Fruit fly (Drosophila melanogaster) whole organism, embryonic: ENCODE measurements around the gene Teh2.

ENCODE experiments used
- CG10267 ChIP-seq: fragments of 200-800 bp; sonication (Bioruptor generic); optimal IDR thresholded peaks from 2 replicates; lab custom pipeline; 2018; ENCODE audit warnings: missing biosample characterization, mild to moderate bottlenecking, missing genetic modification characterization, moderate library complexity
- CG10321 ChIP-seq: fragments of 200-800 bp; sonication (Bioruptor generic); IDR thresholded peaks from 2 replicates; pipeline ENCODE4 v1.3.6; 2022; ENCODE audit warnings: missing biosample characterization, missing genetic modification characterization
- CG10431 ChIP-seq: fragments of 200-800 bp; sonication (Bioruptor generic); optimal IDR thresholded peaks from 3 replicates; lab custom pipeline; 2018; ENCODE audit warnings: missing biosample characterization, mild to moderate bottlenecking, missing genetic modification characterization
- CG11093 ChIP-seq: fragments of 200-800 bp; sonication (Bioruptor generic); IDR thresholded peaks from 3 replicates; pipeline ENCODE4 v1.3.6; 2022; ENCODE audit warnings: missing biosample characterization, missing genetic modification characterization
- CG12155 ChIP-seq: fragments of 200-800 bp; sonication (Bioruptor generic); optimal IDR thresholded peaks from 3 replicates; lab custom pipeline; 2016; ENCODE audit warnings: missing biosample characterization, missing genetic modification characterization
- CG13775 ChIP-seq: fragments of 200-800 bp; sonication (Bioruptor generic); optimal IDR thresholded peaks from 3 replicates; lab custom pipeline; 2017; ENCODE audit warnings: missing biosample characterization, mild to moderate bottlenecking, missing genetic modification characterization
- CG13894 ChIP-seq: fragments of 200-800 bp; sonication (Bioruptor generic); optimal IDR thresholded peaks from 3 replicates; lab custom pipeline; 2018; ENCODE audit warnings: missing biosample characterization, mild to moderate bottlenecking, missing genetic modification characterization, moderate library complexity
- CG16779 ChIP-seq: fragments of 200-800 bp; sonication (Bioruptor generic); IDR thresholded peaks from 2 replicates; pipeline ENCODE4 v1.3.6; 2022; ENCODE audit warnings: missing biosample characterization, missing genetic modification characterization
- CG17361 ChIP-seq: fragments of 200-800 bp; sonication (Bioruptor generic); IDR thresholded peaks from 3 replicates; pipeline ENCODE4 v1.3.6; 2022; ENCODE audit warnings: missing biosample characterization, missing genetic modification characterization
- CG18599 ChIP-seq: fragments of 200-800 bp; sonication (Bioruptor generic); optimal IDR thresholded peaks from 3 replicates; lab custom pipeline; 2017; ENCODE audit warnings: missing biosample characterization, missing genetic modification characterization, mild to moderate bottlenecking, moderate library complexity, missing genetic modification reagents
- CG2199 ChIP-seq: fragments of 200-800 bp; sonication (Bioruptor generic); IDR thresholded peaks from 3 replicates; pipeline ENCODE4 v1.3.6; 2022; ENCODE audit warnings: missing biosample characterization, missing genetic modification characterization
- CG30403 ChIP-seq: fragments of 200-800 bp; sonication (Bioruptor generic); optimal IDR thresholded peaks from 3 replicates; lab custom pipeline; 2016; ENCODE audit warnings: missing biosample characterization, missing genetic modification characterization
- CG3281 ChIP-seq: fragments of 200-800 bp; sonication (Bioruptor generic); optimal IDR thresholded peaks from 3 replicates; lab custom pipeline; 2017; ENCODE audit warnings: missing biosample characterization, mild to moderate bottlenecking, missing genetic modification characterization
- CG3726 ChIP-seq: fragments of 200-800 bp; sonication (Bioruptor generic); IDR thresholded peaks from 3 replicates; pipeline ENCODE4, ENCODE4 v1.3.6; 2022; ENCODE audit warnings: missing biosample characterization, missing genetic modification characterization
- CG3847 ChIP-seq: fragments of 200-800 bp; sonication (Bioruptor generic); IDR thresholded peaks from 2 replicates; pipeline ENCODE4 v1.3.6; 2022; ENCODE audit warnings: missing biosample characterization, missing genetic modification characterization
- CG4730 ChIP-seq: fragments of 200-800 bp; sonication (Bioruptor generic); IDR thresholded peaks from 2 replicates; pipeline ENCODE4 v1.3.6; 2022; ENCODE audit warnings: missing biosample characterization, missing genetic modification characterization
- CG6175 ChIP-seq: fragments of 200-800 bp; sonication (Bioruptor generic); IDR thresholded peaks from 3 replicates; pipeline ENCODE4 v1.3.6; 2022; ENCODE audit warnings: missing biosample characterization, missing genetic modification characterization
- CG6765 ChIP-seq: fragments of 200-800 bp; sonication (Bioruptor generic); optimal IDR thresholded peaks from 3 replicates; lab custom pipeline; 2017; ENCODE audit warnings: missing biosample characterization, mild to moderate bottlenecking, missing genetic modification characterization
- CG7556 ChIP-seq: fragments of 200-800 bp; sonication (Bioruptor generic); optimal IDR thresholded peaks from 2 replicates; lab custom pipeline; 2017; ENCODE audit warnings: missing biosample characterization, mild to moderate bottlenecking, missing genetic modification characterization
- CG7839 ChIP-seq: fragments of 200-800 bp; sonication (Bioruptor generic); optimal IDR thresholded peaks from 3 replicates; lab custom pipeline; 2018; ENCODE audit warnings: missing biosample characterization, mild to moderate bottlenecking, missing genetic modification characterization, moderate library complexity
- CG8478 ChIP-seq: fragments of >200 bp; optimal IDR thresholded peaks from 2 replicates; lab custom pipeline; 2018
- D ChIP-seq, 2 experiments: fragments of 200-800 bp in 1 of 2; fragments of >200 bp in 1 of 2; sonication (Bioruptor generic) in 1 of 2; optimal IDR thresholded peaks; 2 replicates in 1 of 2; 3 replicates in 1 of 2; lab custom pipeline; 2017; ENCODE audit warnings: mild to moderate bottlenecking in 1 of 2, missing biosample characterization in 1 of 2, missing genetic modification characterization in 1 of 2, missing genetic modification reagents in 1 of 2
- Dek ChIP-seq: fragments of 200-800 bp; sonication (Bioruptor generic); optimal IDR thresholded peaks from 3 replicates; lab custom pipeline; 2019; ENCODE audit warnings: missing biosample characterization, mild to moderate bottlenecking, missing genetic modification characterization, moderate library complexity
- Dip3 ChIP-seq: fragments of 200-800 bp; sonication (Bioruptor generic); optimal IDR thresholded peaks from 3 replicates; lab custom pipeline; 2016; ENCODE audit warnings: missing biosample characterization, missing genetic modification characterization
- E2f2 ChIP-seq: fragments of 200-800 bp; sonication (Bioruptor generic); IDR thresholded peaks from 2 replicates; pipeline ENCODE4 v1.3.6; 2022; ENCODE audit warnings: missing biosample characterization, missing genetic modification characterization
- Fer2 ChIP-seq: fragments of 200-800 bp; sonication (Bioruptor generic); optimal IDR thresholded peaks from 2 replicates; lab custom pipeline; 2018; ENCODE audit warnings: missing biosample characterization, mild to moderate bottlenecking, missing genetic modification characterization, moderate library complexity
- Myb ChIP-seq: fragments of 200-800 bp; sonication (Bioruptor generic); optimal IDR thresholded peaks from 2 replicates; lab custom pipeline; 2016; ENCODE audit warnings: missing biosample characterization, missing genetic modification characterization
- Poxn ChIP-seq: fragments of 200-800 bp; sonication (Bioruptor generic); IDR thresholded peaks from 2 replicates; pipeline ENCODE4 v1.3.6; 2022; ENCODE audit warnings: missing biosample characterization, missing genetic modification characterization
- Sry-β ChIP-seq: fragments of 200-800 bp; sonication (Bioruptor generic); optimal IDR thresholded peaks from 2 replicates; lab custom pipeline; 2018; ENCODE audit warnings: missing biosample characterization, mild to moderate bottlenecking, missing genetic modification characterization, moderate library complexity
- Tbp ChIP-seq: fragments of >200 bp; optimal IDR thresholded peaks from 2 replicates; lab custom pipeline; 2018; ENCODE audit warnings: missing biosample characterization, missing genetic modification characterization
- Usf ChIP-seq: fragments of 200-800 bp; sonication (Bioruptor generic); optimal IDR thresholded peaks from 2 replicates; lab custom pipeline; 2017; ENCODE audit warnings: missing genotype, missing biosample characterization, missing genetic modification characterization
- ac ChIP-seq: fragments of 200-800 bp; sonication (Bioruptor generic); optimal IDR thresholded peaks from 3 replicates; lab custom pipeline; 2017; ENCODE audit warnings: missing biosample characterization, mild to moderate bottlenecking, missing genetic modification characterization
- amos ChIP-seq: fragments of 200-800 bp; sonication (Bioruptor generic); IDR thresholded peaks from 2 replicates; pipeline ENCODE4 v1.3.6; 2022; ENCODE audit warnings: missing biosample characterization, missing genetic modification characterization; ENCODE audit not compliant: partially characterized antibody
- dmrt99B ChIP-seq: fragments of 200-800 bp; sonication (Bioruptor generic); optimal IDR thresholded peaks from 2 replicates; lab custom pipeline; 2018; ENCODE audit warnings: missing biosample characterization, mild to moderate bottlenecking, missing genetic modification characterization, moderate library complexity
- fd96Cb ChIP-seq: fragments of 200-800 bp; sonication (Bioruptor generic); optimal IDR thresholded peaks from 2 replicates; lab custom pipeline; 2018; ENCODE audit warnings: missing biosample characterization, mild to moderate bottlenecking, missing genetic modification characterization, moderate library complexity
- gcm2 ChIP-seq: fragments of 200-800 bp; sonication (Bioruptor generic); optimal IDR thresholded peaks from 2 replicates; lab custom pipeline; 2016; ENCODE audit warnings: missing biosample characterization, missing genetic modification characterization
- h ChIP-seq: fragments of >200 bp; optimal IDR thresholded peaks from 2 replicates; lab custom pipeline; 2017
- hb ChIP-seq: fragments of 200-800 bp; sonication (Bioruptor generic); IDR thresholded peaks from 3 replicates; pipeline ENCODE4 v1.3.6; 2022; ENCODE audit warnings: missing biosample characterization, missing genetic modification characterization; ENCODE audit not compliant: partially characterized antibody
- hbn ChIP-seq: fragments of 200-800 bp; sonication (Bioruptor generic); IDR thresholded peaks from 2 replicates; pipeline ENCODE4 v1.3.6; 2022; ENCODE audit warnings: missing biosample characterization, missing genetic modification characterization; ENCODE audit not compliant: partially characterized antibody
- lilli ChIP-seq: fragments of 200-800 bp; sonication (Bioruptor generic); optimal IDR thresholded peaks from 3 replicates; lab custom pipeline; 2016; ENCODE audit warnings: missing biosample characterization, missing genetic modification characterization
- mam ChIP-seq: fragments of 200-800 bp; sonication (Bioruptor generic); optimal IDR thresholded peaks from 3 replicates; lab custom pipeline; 2016; ENCODE audit warnings: missing biosample characterization, missing genetic modification characterization
- mirr ChIP-seq: fragments of 200-800 bp; sonication (Bioruptor generic); optimal IDR thresholded peaks from 3 replicates; lab custom pipeline; 2018; ENCODE audit warnings: missing biosample characterization, mild to moderate bottlenecking, missing genetic modification characterization
- nmo ChIP-seq: fragments of 200-800 bp; sonication (Bioruptor generic); optimal IDR thresholded peaks from 2 replicates; lab custom pipeline; 2018; ENCODE audit warnings: missing biosample characterization, mild to moderate bottlenecking, missing genetic modification characterization, moderate library complexity
- pan ChIP-seq, 4 experiments: fragments of >200 bp in 3 of 4; fragments of 200-800 bp in 1 of 4; sonication (Bioruptor generic) in 1 of 4; optimal IDR thresholded peaks in 3 of 4; IDR thresholded peaks in 1 of 4; 2 replicates each; pipeline versions ENCODE4 v1.3.6 to Lab custom; 2017 to 2022; ENCODE audit warnings: missing biosample characterization in 2 of 4, missing genetic modification characterization in 2 of 4, mixed read lengths in 1 of 4
- repo ChIP-seq: fragments of 200-800 bp; sonication (Bioruptor generic); optimal IDR thresholded peaks from 2 replicates; lab custom pipeline; 2016; ENCODE audit warnings: missing biosample characterization, missing genetic modification characterization
- salm ChIP-seq: fragments of 200-800 bp; sonication (Bioruptor generic); optimal IDR thresholded peaks from 2 replicates; lab custom pipeline; 2018; ENCODE audit warnings: missing biosample characterization, mild to moderate bottlenecking, missing genetic modification characterization
- sd ChIP-seq: fragments of 200-800 bp; sonication (Bioruptor generic); optimal IDR thresholded peaks from 3 replicates; lab custom pipeline; 2018; ENCODE audit warnings: missing biosample characterization, mild to moderate bottlenecking, missing genetic modification characterization, moderate library complexity
- slbo ChIP-seq: fragments of 200-800 bp; sonication (Bioruptor generic); IDR thresholded peaks from 2 replicates; pipeline ENCODE4 v1.3.6; 2022; ENCODE audit warnings: missing biosample characterization, missing genetic modification characterization
- so ChIP-seq: fragments of 200-800 bp; sonication (Bioruptor generic); IDR thresholded peaks from 3 replicates; pipeline ENCODE4 v1.3.6; 2022; ENCODE audit warnings: missing biosample characterization, missing genetic modification characterization
- zfh2 ChIP-seq: fragments of 200-800 bp; sonication (Bioruptor generic); optimal IDR thresholded peaks from 2 replicates; lab custom pipeline; 2016; ENCODE audit warnings: missing biosample characterization, missing genetic modification characterization

Gene Teh2

DNA sequence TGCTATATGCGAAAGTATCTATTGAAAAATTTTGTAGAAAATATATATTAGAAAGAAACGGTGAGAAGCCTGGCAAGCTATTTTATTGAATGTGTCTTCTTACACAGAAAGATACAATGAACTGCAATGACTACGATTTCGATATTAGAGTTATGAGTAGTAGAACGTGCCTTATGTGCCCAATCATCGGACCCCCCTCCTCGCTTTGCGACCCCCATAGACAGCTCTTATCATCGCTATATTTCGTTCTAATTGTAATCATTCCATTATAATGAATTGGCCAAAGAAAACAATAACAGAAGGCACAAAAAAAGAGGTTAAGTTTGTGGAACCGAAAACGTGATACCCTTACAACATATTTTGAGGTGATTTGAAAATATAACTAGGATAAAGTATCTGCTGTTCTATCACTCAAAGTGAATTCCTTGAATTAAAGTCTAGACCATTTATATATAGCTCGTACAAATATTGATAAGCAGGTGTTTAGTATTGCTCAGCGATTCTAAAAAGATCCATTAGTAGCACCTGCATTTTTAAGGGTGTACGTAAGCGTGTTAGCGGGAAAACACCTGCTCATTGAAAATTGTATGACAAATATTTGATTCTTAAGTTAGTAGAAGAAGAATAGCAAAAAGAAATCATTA, 45.0 kb upstream of the Teh2 start (continued):
- TF ChIP-seq nmo (peak; percentile 56), E2f2 (GFP tag; lab: Robert Waterston, UW) (no peak), CG13775 (GFP tag; lab: Kevin White, UChicago) (no peak), Dek (tag; lab: Kevin White, UChicago) (no peak), salm (tag; lab: Kevin White, UChicago) (no peak), h (lab: Kevin White, UChicago) (no peak), gcm2 (no peak), sd (tag; lab: Kevin White, UChicago) (no peak), mam (GFP tag; lab: Kevin White, UChicago) (no peak), slbo (GFP tag; lab: Robert Waterston, UW) (no peak), CG6175 (GFP tag; lab: Robert Waterston, UW) (no peak), hb (no peak), Tbp (GFP tag; lab: Kevin White, UChicago) (no peak), D (optimal IDR thresholded peaks at IDR 0.05; lab: Kevin White, UChicago) (no peak), D (GFP tag; optimal IDR thresholded peaks at IDR 0.05; lab: Kevin White, UChicago) (peak; percentile 14), repo (no peak), CG17361 (GFP tag; lab: Robert Waterston, UW) (peak; percentile 57; the same call in 2 of the 3 replicates), CG11093 (GFP tag; lab: Robert Waterston, UW) (no peak), CG10267 (tag; lab: Kevin White, UChicago) (peak; percentile 5), pan (optimal IDR thresholded peaks at IDR 0.05; lab: Kevin White, UChicago) (no peak), pan (GFP tag; optimal IDR thresholded peaks at IDR 0.05 in 1 of 2, IDR thresholded peaks at IDR 0.05 in 1 of 2) (no peak), so (no peak), CG4730 (GFP tag; lab: Robert Waterston, UW) (no peak), ac (peak; percentile 50), Fer2 (tag; lab: Kevin White, UChicago) (no peak), Sry-β (GFP tag; lab: Kevin White, UChicago) (no peak), CG6765 (GFP tag; lab: Kevin White, UChicago) (no peak), Poxn (GFP tag; lab: Robert Waterston, UW) (no peak), CG16779 (GFP tag; lab: Robert Waterston, UW) (no peak), CG18599 (GFP tag; lab: Kevin White, UChicago) (peak; percentile 5), CG10431 (GFP tag; lab: Kevin White, UChicago) (no peak), CG8478 (lab: Kevin White, UChicago) (no peak), CG3726 (no peak), CG7839 (tag; lab: Kevin White, UChicago) (peak; percentile 48), fd96Cb (tag; lab: Kevin White, UChicago) (peak; percentile 51), amos (GFP tag; lab: Robert Waterston, UW) (no peak), mirr (GFP tag; lab: Kevin White, UChicago) (no peak), lilli (peak; percentile 37), CG30403 (GFP tag; lab: Kevin White, UChicago) (peak; percentile 45), CG10321 (GFP tag; lab: Robert Waterston, UW) (no peak), Myb (no peak), Dip3 (GFP tag; lab: Kevin White, UChicago) (no peak), CG3281 (GFP tag; lab: Kevin White, UChicago) (peak; percentile 48), CG3847 (GFP tag; lab: Robert Waterston, UW) (no peak), dmrt99B (tag; lab: Kevin White, UChicago) (peak; percentile 44), hbn (GFP tag; lab: Robert Waterston, UW) (no peak), CG12155 (GFP tag; lab: Kevin White, UChicago) (no peak), Usf (GFP tag; lab: Kevin White, UChicago) (no peak), CG13894 (tag; lab: Kevin White, UChicago) (no peak), CG2199 (GFP tag; lab: Robert Waterston, UW) (no peak), CG7556 (peak; percentile 55), zfh2 (GFP tag; lab: Kevin White, UChicago) (no peak)
